Fruit fly (Drosophila melanogaster) whole organism, embryonic: ENCODE measurements around the gene CG42577.

Experiments
- CG10274 ChIP-seq: fragments of 200-800 bp; sonication (Bioruptor generic); optimal IDR thresholded peaks from 3 replicates; lab custom pipeline; 2017; ENCODE audit warnings: missing biosample characterization, mild to moderate bottlenecking, missing genetic modification characterization
- CG10366 ChIP-seq: fragments of 200-800 bp; sonication (Bioruptor generic); IDR thresholded peaks from 2 replicates; pipeline ENCODE4 v1.3.6; 2022; ENCODE audit warnings: missing biosample characterization, missing genetic modification characterization
- CG11398 ChIP-seq: fragments of 200-800 bp; sonication (Bioruptor generic); optimal IDR thresholded peaks from 2 replicates; lab custom pipeline; 2016; ENCODE audit warnings: missing biosample characterization, missing genetic modification characterization
- CG11456 ChIP-seq: fragments of 200-800 bp; sonication (Bioruptor generic); IDR thresholded peaks from 3 replicates; pipeline ENCODE4 v1.3.6; 2022; ENCODE audit warnings: missing biosample characterization, missing genetic modification characterization
- CG12391 ChIP-seq: fragments of 200-800 bp; sonication (Bioruptor generic); optimal IDR thresholded peaks from 3 replicates; lab custom pipeline; 2018; ENCODE audit warnings: missing biosample characterization, mild to moderate bottlenecking, missing genetic modification characterization, moderate library complexity
- CG13123 ChIP-seq: fragments of 200-800 bp; sonication (Bioruptor generic); optimal IDR thresholded peaks from 2 replicates; lab custom pipeline; 2016; ENCODE audit warnings: missing biosample characterization, missing genetic modification characterization
- CG14667 ChIP-seq: fragments of 200-800 bp; sonication (Bioruptor generic); IDR thresholded peaks from 2 replicates; pipeline ENCODE4 v1.3.6; 2022; ENCODE audit warnings: missing biosample characterization, missing genetic modification characterization
- CG1529 ChIP-seq: fragments of 200-800 bp; sonication (Bioruptor generic); optimal IDR thresholded peaks from 3 replicates; lab custom pipeline; 2018; ENCODE audit warnings: missing biosample characterization, missing genetic modification characterization
- CG15601 ChIP-seq: fragments of 200-800 bp; sonication (Bioruptor generic); optimal IDR thresholded peaks from 3 replicates; lab custom pipeline; 2019; ENCODE audit warnings: missing biosample characterization, mild to moderate bottlenecking, missing genetic modification characterization, moderate library complexity
- CG1603 ChIP-seq: fragments of 200-800 bp; sonication (Bioruptor generic); optimal IDR thresholded peaks from 2 replicates; lab custom pipeline; 2019; ENCODE audit warnings: missing biosample characterization, mild to moderate bottlenecking, missing genetic modification characterization, moderate library complexity
- CG18011 ChIP-seq: fragments of 200-800 bp; sonication (Bioruptor generic); optimal IDR thresholded peaks from 2 replicates; lab custom pipeline; 2017; ENCODE audit warnings: missing biosample characterization, missing genetic modification characterization, mild to moderate bottlenecking, moderate library complexity, missing genotype
- CG2712 ChIP-seq: fragments of 200-800 bp; optimal IDR thresholded peaks from 3 replicates; lab custom pipeline; 2019; ENCODE audit warnings: missing biosample characterization, mild to moderate bottlenecking, missing genetic modification characterization, moderate library complexity
- CG30403 ChIP-seq: fragments of 200-800 bp; sonication (Bioruptor generic); optimal IDR thresholded peaks from 3 replicates; lab custom pipeline; 2016; ENCODE audit warnings: missing biosample characterization, missing genetic modification characterization
- CG32532 ChIP-seq: fragments of 200-800 bp; sonication (Bioruptor generic); IDR thresholded peaks from 2 replicates; pipeline ENCODE4 v1.3.6; 2022; ENCODE audit warnings: missing biosample characterization, missing genetic modification characterization
- CG4730 ChIP-seq: fragments of 200-800 bp; sonication (Bioruptor generic); IDR thresholded peaks from 2 replicates; pipeline ENCODE4 v1.3.6; 2022; ENCODE audit warnings: missing biosample characterization, missing genetic modification characterization
- CG6654 ChIP-seq: fragments of 200-800 bp; sonication (Bioruptor generic); optimal IDR thresholded peaks from 2 replicates; lab custom pipeline; 2017; ENCODE audit warnings: missing biosample characterization, mild to moderate bottlenecking, missing genetic modification characterization
- CG7745 ChIP-seq: fragments of 200-800 bp; sonication (Bioruptor generic); optimal IDR thresholded peaks from 2 replicates; lab custom pipeline; 2018; ENCODE audit warnings: missing biosample characterization, mild to moderate bottlenecking, missing genetic modification characterization, moderate library complexity
- CG7839 ChIP-seq: fragments of 200-800 bp; sonication (Bioruptor generic); optimal IDR thresholded peaks from 3 replicates; lab custom pipeline; 2018; ENCODE audit warnings: missing biosample characterization, mild to moderate bottlenecking, missing genetic modification characterization, moderate library complexity
- ERR ChIP-seq: fragments of 200-800 bp; sonication (Bioruptor generic); optimal IDR thresholded peaks from 2 replicates; lab custom pipeline; 2016; ENCODE audit warnings: missing biosample characterization, missing genetic modification characterization
- Ets65A ChIP-seq: fragments of 200-800 bp; sonication (Bioruptor generic); peaks from one replicate; lab custom pipeline; 2016; ENCODE audit warnings: missing biosample characterization, missing genetic modification characterization
- H2.0 ChIP-seq: fragments of 200-800 bp; sonication (Bioruptor generic); IDR thresholded peaks from 2 replicates; pipeline ENCODE4 v1.3.6; 2022; ENCODE audit warnings: missing biosample characterization, missing genetic modification characterization
- MTF-1 ChIP-seq: fragments of 200-800 bp; sonication (Bioruptor generic); optimal IDR thresholded peaks from 2 replicates; lab custom pipeline; 2018; ENCODE audit warnings: missing biosample characterization, mild to moderate bottlenecking, missing genetic modification characterization, borderline replicate concordance
- Mes4 ChIP-seq: fragments of 200-800 bp; sonication (Bioruptor generic); optimal IDR thresholded peaks from 2 replicates; lab custom pipeline; 2016; ENCODE audit warnings: missing biosample characterization, missing genetic modification characterization
- Rfx ChIP-seq: fragments of 200-800 bp; sonication (Bioruptor generic); IDR thresholded peaks from 2 replicates; pipeline ENCODE4 v1.3.6; 2022; ENCODE audit warnings: missing biosample characterization, missing genetic modification characterization
- YL-1 ChIP-seq: fragments of 200-800 bp; sonication (Bioruptor generic); optimal IDR thresholded peaks from 3 replicates; lab custom pipeline; 2017; ENCODE audit warnings: missing biosample characterization, mild to moderate bottlenecking, missing genetic modification characterization
- abd-A ChIP-seq: fragments of 200-800 bp; sonication (Bioruptor generic); optimal IDR thresholded peaks from 3 replicates; lab custom pipeline; 2019; ENCODE audit warnings: missing biosample characterization, mild to moderate bottlenecking, missing genetic modification characterization, moderate library complexity
- btn ChIP-seq: fragments of 200-800 bp; sonication (Bioruptor generic); optimal IDR thresholded peaks from 2 replicates; lab custom pipeline; 2016; ENCODE audit warnings: missing biosample characterization, missing genetic modification characterization
- cato ChIP-seq: fragments of 200-800 bp; sonication (Bioruptor generic); optimal IDR thresholded peaks from 2 replicates; lab custom pipeline; 2016; ENCODE audit warnings: missing biosample characterization, missing genetic modification characterization, borderline replicate concordance
- chm ChIP-seq: fragments of 200-800 bp; sonication (Bioruptor generic); IDR thresholded peaks from 2 replicates; pipeline ENCODE4 v1.3.6; 2022; ENCODE audit warnings: missing biosample characterization, missing genetic modification characterization
- dan ChIP-seq: fragments of 200-800 bp; sonication (Bioruptor generic); IDR thresholded peaks from 2 replicates; pipeline ENCODE4 v1.3.6; 2022; ENCODE audit warnings: missing biosample characterization, missing genetic modification characterization
- fd3F ChIP-seq: fragments of 200-800 bp; sonication (Bioruptor generic); optimal IDR thresholded peaks from 2 replicates; lab custom pipeline; 2018; ENCODE audit warnings: missing biosample characterization, mild to moderate bottlenecking, missing genetic modification characterization, moderate library complexity
- fu2 ChIP-seq: fragments of 200-800 bp; sonication (Bioruptor generic); optimal IDR thresholded peaks from 2 replicates; lab custom pipeline; 2016; ENCODE audit warnings: missing biosample characterization, missing genetic modification characterization
- gsb-n ChIP-seq: fragments of 200-800 bp; sonication (Bioruptor generic); optimal IDR thresholded peaks from 3 replicates; lab custom pipeline; 2018; ENCODE audit warnings: missing biosample characterization, mild to moderate bottlenecking, missing genetic modification characterization
- gt ChIP-seq: fragments of 200-800 bp; sonication (Bioruptor generic); IDR thresholded peaks from 2 replicates; pipeline ENCODE4 v1.3.6; 2022; ENCODE audit warnings: missing biosample characterization, missing genetic modification characterization
- jigr1 ChIP-seq: fragments of 200-800 bp; sonication (Bioruptor generic); IDR thresholded peaks from 3 replicates; pipeline ENCODE4 v1.3.6; 2022; ENCODE audit warnings: missing biosample characterization, missing genetic modification characterization
- jumu ChIP-seq: fragments of 200-800 bp; sonication (Bioruptor generic); optimal IDR thresholded peaks from 3 replicates; lab custom pipeline; 2016; ENCODE audit warnings: missing biosample characterization, missing genetic modification characterization
- ken ChIP-seq: fragments of 200-800 bp; sonication (Bioruptor generic); IDR thresholded peaks from 3 replicates; pipeline ENCODE4 v1.3.6; 2022; ENCODE audit warnings: missing biosample characterization, missing genetic modification characterization
- klu ChIP-seq: fragments of 200-800 bp; sonication (Bioruptor generic); IDR thresholded peaks from 2 replicates; pipeline ENCODE4 v1.3.6; 2022; ENCODE audit warnings: missing biosample characterization, missing genetic modification characterization
- lmd ChIP-seq: fragments of 200-800 bp; sonication (Bioruptor generic); IDR thresholded peaks from 2 replicates; pipeline ENCODE4 v1.3.6; 2022; ENCODE audit warnings: missing biosample characterization, missing genetic modification characterization
- mam ChIP-seq: fragments of 200-800 bp; sonication (Bioruptor generic); optimal IDR thresholded peaks from 3 replicates; lab custom pipeline; 2016; ENCODE audit warnings: missing biosample characterization, missing genetic modification characterization
- oc ChIP-seq: fragments of 200-800 bp; sonication (Bioruptor generic); optimal IDR thresholded peaks from 2 replicates; lab custom pipeline; 2018; ENCODE audit warnings: missing biosample characterization, mild to moderate bottlenecking, missing genetic modification characterization, moderate library complexity
- odd ChIP-seq: fragments of 200-800 bp; sonication (Bioruptor generic); optimal IDR thresholded peaks from 2 replicates; lab custom pipeline; 2017; ENCODE audit warnings: missing biosample characterization, mild to moderate bottlenecking, missing genetic modification characterization
- org-1 ChIP-seq: fragments of 200-800 bp; sonication (Bioruptor generic); optimal IDR thresholded peaks from 2 replicates; lab custom pipeline; 2017; ENCODE audit warnings: missing biosample characterization, missing genetic modification characterization
- pan ChIP-seq, 4 experiments: fragments of >200 bp in 3 of 4; fragments of 200-800 bp in 1 of 4; sonication (Bioruptor generic) in 1 of 4; optimal IDR thresholded peaks in 3 of 4; IDR thresholded peaks in 1 of 4; 2 replicates each; pipeline versions ENCODE4 v1.3.6 to Lab custom; 2017 to 2022; ENCODE audit warnings: missing biosample characterization in 2 of 4, missing genetic modification characterization in 2 of 4, mixed read lengths in 1 of 4
- prd ChIP-seq, 3 experiments: fragments of >200 bp in 2 of 3; fragments of 200-800 bp in 1 of 3; sonication (Bioruptor generic) in 1 of 3; optimal IDR thresholded peaks in 2 of 3; IDR thresholded peaks in 1 of 3; 2 replicates in 2 of 3; 3 replicates in 1 of 3; pipeline versions ENCODE4 v1.3.6 to Lab custom; 2017 to 2022; ENCODE audit warnings: missing biosample characterization in 1 of 3, missing genetic modification characterization in 1 of 3
- stwl ChIP-seq: fragments of 200-800 bp; sonication (Bioruptor generic); optimal IDR thresholded peaks from 3 replicates; lab custom pipeline; 2018; ENCODE audit warnings: missing biosample characterization, mild to moderate bottlenecking, missing genetic modification characterization, moderate library complexity
- trh ChIP-seq: fragments of 200-800 bp; sonication (Bioruptor generic); optimal IDR thresholded peaks from 2 replicates; lab custom pipeline; 2016; ENCODE audit warnings: missing biosample characterization, missing genetic modification characterization
- ttk ChIP-seq: fragments of 200-800 bp; sonication (Bioruptor generic); IDR thresholded peaks from 2 replicates; pipeline ENCODE4 v2.1.2; 2022; ENCODE audit warnings: missing biosample characterization, missing genetic modification characterization

The CG42577 gene

dm6 chrX:20245218-20245863 lies 13.7 kb upstream of the CG42577 start (continued):
- TF ChIP-seq fu2 (GFP tag; lab: Kevin White, UChicago), result no peak
- TF ChIP-seq jigr1 (GFP tag; lab: Robert Waterston, UW), result no peak
- no peak for TF ChIP-seq dan (GFP tag; lab: Robert Waterston, UW)
- TF ChIP-seq, all 482 proteins: peak for 4

DNA sequence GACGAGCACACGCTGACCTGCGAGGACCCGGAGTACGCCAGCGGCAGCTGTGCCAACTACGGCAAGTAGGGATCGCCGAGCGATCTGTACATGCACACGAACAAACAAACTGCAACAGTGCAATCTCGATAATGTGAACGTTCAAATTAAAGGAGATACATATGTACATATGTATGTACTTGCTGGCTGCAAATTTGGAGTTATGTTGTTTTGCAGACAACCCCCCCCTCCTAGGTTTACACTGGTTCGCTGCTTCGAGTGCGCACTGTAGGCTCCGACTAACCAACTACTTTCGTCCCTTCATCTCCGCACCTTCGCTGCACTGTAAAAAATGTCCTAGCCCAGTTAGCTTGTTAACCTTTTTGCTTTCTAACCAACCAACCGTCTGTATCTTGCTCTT lies 11.3 kb upstream of the CG42577 start:
- no peak for TF ChIP-seq MTF-1 (GFP tag; lab: Kevin White, UChicago)
- no peak for TF ChIP-seq CG30403 (GFP tag; lab: Kevin White, UChicago)
- no peak for TF ChIP-seq abd-A (tag; lab: Kevin White, UChicago)
- no peak for TF ChIP-seq odd (GFP tag; lab: Kevin White, UChicago)
- no peak for TF ChIP-seq btn (GFP tag; lab: Kevin White, UChicago)
- no peak for TF ChIP-seq CG12391 (tag; lab: Kevin White, UChicago)
- no peak for TF ChIP-seq gt (GFP tag; lab: Robert Waterston, UW)
- no peak for TF ChIP-seq org-1 (GFP tag; lab: Kevin White, UChicago)
- TF ChIP-seq lmd (GFP tag; lab: Robert Waterston, UW), result peak; percentile 30; the same call in 1 of the 2 replicates
- TF ChIP-seq prd (optimal IDR thresholded peaks at IDR 0.05; lab: Kevin White, UChicago), result no peak
- TF ChIP-seq prd (GFP tag; IDR thresholded peaks at IDR 0.05; lab: Robert Waterston, UW), result peak; percentile 83; the same call in 2 of the 3 replicates
- TF ChIP-seq CG7839 (tag; lab: Kevin White, UChicago), result no peak
- TF ChIP-seq CG6654 (GFP tag; lab: Kevin White, UChicago), result no peak
- TF ChIP-seq CG10274 (GFP tag; lab: Kevin White, UChicago), result no peak
- TF ChIP-seq chm, result no peak
- TF ChIP-seq oc (tag; lab: Kevin White, UChicago), result no peak
- TF ChIP-seq CG14667, result peak; percentile 30; the same call in 1 of the 2 replicates
- TF ChIP-seq CG7745 (tag; lab: Kevin White, UChicago), result no peak
- no peak for TF ChIP-seq stwl
- no peak for TF ChIP-seq ERR (GFP tag; lab: Kevin White, UChicago)
- no peak for TF ChIP-seq YL-1
- TF ChIP-seq ken (GFP tag; lab: Robert Waterston, UW), result 0 out of 3 replicates have a peak, but pooled peaks have one; percentile 24
- TF ChIP-seq CG15601 (tag; lab: Kevin White, UChicago), result no peak
- TF ChIP-seq CG1603 (tag; lab: Kevin White, UChicago), result peak; percentile 26
- TF ChIP-seq trh, result no peak
- no peak for TF ChIP-seq CG1529 (GFP tag; lab: Kevin White, UChicago)
- peak; percentile 19; the same call in 1 of the 2 replicates for TF ChIP-seq Rfx (GFP tag; lab: Robert Waterston, UW)
- TF ChIP-seq cato, result no peak
- TF ChIP-seq CG32532 (GFP tag; lab: Robert Waterston, UW), result no peak
- TF ChIP-seq gsb-n, result no peak
- no peak for TF ChIP-seq CG11398 (GFP tag; lab: Kevin White, UChicago)
- peak; percentile 66 for TF ChIP-seq Ets65A (GFP tag; lab: Kevin White, UChicago)
- TF ChIP-seq Mes4 (GFP tag; lab: Kevin White, UChicago), result no peak
- TF ChIP-seq mam (GFP tag; lab: Kevin White, UChicago), result no peak
- TF ChIP-seq CG2712 (tag; lab: Kevin White, UChicago), result peak; percentile 12
- TF ChIP-seq fd3F (GFP tag; lab: Kevin White, UChicago), result no peak
- no peak for TF ChIP-seq pan (optimal IDR thresholded peaks at IDR 0.05; lab: Kevin White, UChicago)
- peak in 1 of 2 experiments; percentile 12 for TF ChIP-seq pan (GFP tag; optimal IDR thresholded peaks at IDR 0.05 in 1 of 2, IDR thresholded peaks at IDR 0.05 in 1 of 2)
- TF ChIP-seq jumu (GFP tag; lab: Kevin White, UChicago), result no peak
- TF ChIP-seq klu, result no peak
- no peak for TF ChIP-seq H2.0
- TF ChIP-seq CG10366 (GFP tag; lab: Robert Waterston, UW), result peak; percentile 21; the same call in 1 of the 2 replicates
- no peak for TF ChIP-seq CG4730 (GFP tag; lab: Robert Waterston, UW)
- no peak for TF ChIP-seq CG13123 (GFP tag; lab: Kevin White, UChicago)
- TF ChIP-seq ttk (GFP tag; lab: Robert Waterston, UW), result peak; percentile 36; the same call in 1 of the 2 replicates
- no peak for TF ChIP-seq CG18011 (GFP tag; lab: Kevin White, UChicago)
- TF ChIP-seq CG11456 (GFP tag; lab: Robert Waterston, UW), result 0 out of 3 replicates have a peak, but pooled peaks have one; percentile 12
